Worm (Caenorhabditis elegans): Measurements from ENCODE around the gene K10D6.4.

The K10D6.4 gene

ce11 chrV:11201826-11202565, at the start of gene K10D6.4:
Gene K10D6.4 (plus strand): TSS chrV:11201925.
- TF ChIP-seq mcd-1 (GFP tag; IDR thresholded peaks at IDR 0.05): no peak
- TF ChIP-seq lin-54 (GFP tag; optimal IDR thresholded peaks at IDR 0.05): no peak
- TF ChIP-seq xnd-1 (tag; optimal IDR thresholded peaks at IDR 0.05): no peak
- no peak for TF ChIP-seq ztf-22 (GFP tag; optimal IDR thresholded peaks at IDR 0.05)
- no peak for TF ChIP-seq C17E4.6 (GFP tag; IDR thresholded peaks at IDR 0.05)
- TF ChIP-seq lsy-27 (tag; optimal IDR thresholded peaks at IDR 0.05; ENCODE audit: borderline replicate concordance, insufficient read depth): no peak
- no peak for TF ChIP-seq madf-8 (GFP tag; conservative IDR thresholded peaks at IDR 0.05)
- TF ChIP-seq snpc-4 (GFP tag; optimal IDR thresholded peaks at IDR 0.05): no peak
- TF ChIP-seq snpc-4 (tag; optimal IDR thresholded peaks at IDR 0.05): no peak
- TF ChIP-seq hmg-20 (GFP tag; IDR thresholded peaks at IDR 0.05): no peak
- TF ChIP-seq dox-1 (GFP tag; IDR thresholded peaks at IDR 0.05): no peak
- no peak for TF ChIP-seq cebp-2 (GFP tag; IDR thresholded peaks at IDR 0.05)
- TF ChIP-seq T07F8.4 (tag; optimal IDR thresholded peaks at IDR 0.05): no peak
- no peak for TF ChIP-seq snpc-3.4 (tag; optimal IDR thresholded peaks at IDR 0.05)
- no peak for TF ChIP-seq dpff-1 (tag; optimal IDR thresholded peaks at IDR 0.05)
- TF ChIP-seq nfya-2 (GFP tag; IDR thresholded peaks at IDR 0.05): no peak
- no peak for TF ChIP-seq D2030.7 (GFP tag; IDR thresholded peaks at IDR 0.05)
- no peak for TF ChIP-seq unc-130 (GFP tag; optimal IDR thresholded peaks at IDR 0.05)
- TF ChIP-seq F10E7.11 (tag; optimal IDR thresholded peaks at IDR 0.05): no peak

- TF ChIP-seq unc-62 (GFP tag; optimal IDR thresholded peaks at IDR 0.05) (no peak), tbp1 (GFP tag; optimal IDR thresholded peaks at IDR 0.05) (no peak), xnd-1 (tag; optimal IDR thresholded peaks at IDR 0.05) (no peak), die-1 (tag; optimal IDR thresholded peaks at IDR 0.05) (no peak), mcd-1 (GFP tag; IDR thresholded peaks at IDR 0.05) (no peak), nfya-1 (tag; optimal IDR thresholded peaks at IDR 0.05; ENCODE audit: borderline replicate concordance, insufficient read depth) (no peak), Y79H2A.3 (GFP tag; conservative IDR thresholded peaks at IDR 0.05) (no peak)
Measured at ce11 chrV:11152333-11152732, 49.4 kb upstream of the K10D6.4 start, which contains the start of gene srg-39. Gene srg-39 (minus strand): TSS chrV:11152433.

- TF ChIP-seq efl-1 (GFP tag; optimal IDR thresholded peaks at IDR 0.05) (no peak), ceh-100 (GFP tag; IDR thresholded peaks at IDR 0.05) (no peak), egl-44 (GFP tag; IDR thresholded peaks at IDR 0.05) (no peak), F39B2.1 (GFP tag; IDR thresholded peaks at IDR 0.05) (no peak), nhr-120 (GFP tag; IDR thresholded peaks at IDR 0.05) (no peak), hmg-20 (GFP tag; IDR thresholded peaks at IDR 0.05) (no peak), snpc-4 (GFP tag; optimal IDR thresholded peaks at IDR 0.05) (no peak), snpc-4 (tag; optimal IDR thresholded peaks at IDR 0.05) (no peak), ztf-25 (GFP tag; IDR thresholded peaks at IDR 0.05) (no peak), tbp1 (GFP tag; optimal IDR thresholded peaks at IDR 0.05) (no peak), ztf-26 (tag; optimal IDR thresholded peaks at IDR 0.05) (no peak), rec-8 (tag; optimal IDR thresholded peaks at IDR 0.05) (no peak), egrh-3 (GFP tag; IDR thresholded peaks at IDR 0.05) (no peak), chd-7 (tag; optimal IDR thresholded peaks at IDR 0.05) (no peak), repo-1 (tag; optimal IDR thresholded peaks at IDR 0.05) (no peak), lir-1 (GFP tag; conservative IDR thresholded peaks at IDR 0.05) (no peak), rpc-1 (optimal IDR thresholded peaks at IDR 0.05) (no peak), rpc-1 (tag; optimal IDR thresholded peaks at IDR 0.05) (no peak), ZK185.1 (tag; optimal IDR thresholded peaks at IDR 0.05; ENCODE audit: poor library complexity, severe bottlenecking) (no peak)
Measured at ce11 chrV:11155553-11155952, 46.2 kb upstream of the K10D6.4 start, which contains the start of gene srg-38. Gene srg-38 (minus strand): TSS chrV:11155653.
